Worm (Caenorhabditis elegans) whole organism, L2 larva: ENCODE measurements around the gene K03H1.12.

ENCODE experiments used
- R02D3.7 ChIP-seq: fragments of 150-350 bp; optimal IDR thresholded peaks from 2 replicates; lab custom pipeline; 2014; ENCODE audit warnings: missing biosample characterization, missing genetic modification characterization
- ZK546.5 ChIP-seq: sonication (generic microtip); optimal IDR thresholded peaks from 2 replicates; lab custom pipeline; 2017; ENCODE audit warnings: missing biosample characterization, missing genetic modification characterization
- blmp-1 ChIP-seq: sonication (generic microtip); optimal IDR thresholded peaks from 2 replicates; lab custom pipeline; 2017; ENCODE audit warnings: missing genetic modification characterization, mild to moderate bottlenecking, missing compliant biosample characterization, antibody characterized with exemption, moderate library complexity; ENCODE audit not compliant: insufficient read depth
- egl-27 ChIP-seq: sonication (generic microtip); optimal IDR thresholded peaks from 3 replicates; lab custom pipeline; 2017; ENCODE audit warnings: missing biosample characterization, missing genetic modification reagents, missing genetic modification characterization
- gmeb-1 ChIP-seq: fragments of 150-350 bp; optimal IDR thresholded peaks from 2 replicates; lab custom pipeline; 2014; ENCODE audit warnings: missing biosample characterization, missing genetic modification characterization
- lin-13 ChIP-seq: fragments of 150-350 bp; optimal IDR thresholded peaks from 2 replicates; lab custom pipeline; 2014; ENCODE audit warnings: missing biosample characterization, missing genetic modification reagents, missing genetic modification characterization
- lsy-2 ChIP-seq, 2 experiments: fragments of 150-350 bp in 1 of 2; sonication (generic microtip) in 1 of 2; optimal IDR thresholded peaks; 2 replicates each; lab custom pipeline; 2014 to 2017; ENCODE audit warnings: missing biosample characterization in 2 of 2, missing genetic modification characterization in 2 of 2
- nhr-25 ChIP-seq: fragments of 150-350 bp; sonication (generic microtip); optimal IDR thresholded peaks from 3 replicates; lab custom pipeline; 2014; ENCODE audit warnings: missing biosample characterization, missing genetic modification characterization
- sma-9 ChIP-seq, 2 experiments: fragments of 150-350 bp in 1 of 2; sonication (generic microtip) in 1 of 2; optimal IDR thresholded peaks; 2 replicates each; lab custom pipeline; 2014 to 2016; ENCODE audit warnings: missing genetic modification characterization in 2 of 2, mild to moderate bottlenecking in 1 of 2, missing biosample characterization in 1 of 2, missing compliant biosample characterization in 1 of 2, missing genetic modification reagents in 1 of 2, moderate library complexity in 1 of 2
- snpc-4 ChIP-seq: fragments of 150-350 bp; optimal IDR thresholded peaks from 2 replicates; lab custom pipeline; 2014; ENCODE audit warnings: missing biosample characterization, missing genetic modification characterization
- unc-39 ChIP-seq: fragments of 150-350 bp; optimal IDR thresholded peaks from 2 replicates; lab custom pipeline; 2014; ENCODE audit warnings: missing biosample characterization, missing genetic modification characterization
- unc-62 ChIP-seq: fragments of 150-350 bp; optimal IDR thresholded peaks from 2 replicates; lab custom pipeline; 2014; ENCODE audit warnings: missing biosample characterization, missing genetic modification reagents, missing genetic modification characterization
- ztf-11 ChIP-seq: sonication (generic microtip); optimal IDR thresholded peaks from 2 replicates; lab custom pipeline; 2017; ENCODE audit warnings: missing biosample characterization, missing genetic modification characterization

DNA sequence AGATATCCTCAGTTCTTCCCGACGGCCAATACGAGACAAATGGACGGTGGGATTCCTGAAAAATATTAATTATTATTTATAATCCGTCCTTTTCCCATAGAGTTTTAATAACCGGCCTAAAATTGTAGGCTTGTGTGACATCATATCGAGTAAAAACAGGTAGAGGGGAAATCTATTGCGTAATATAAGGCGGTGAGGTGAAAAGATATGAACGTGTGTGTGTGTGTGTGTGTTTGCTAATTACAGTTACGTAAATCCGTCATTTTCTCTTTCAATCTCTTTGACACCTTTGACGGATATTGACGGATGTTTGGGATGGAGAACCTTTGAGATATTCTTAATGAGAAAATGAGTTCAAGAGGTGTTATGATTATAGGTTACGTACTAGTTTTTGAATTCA, 24.0 kb downstream of the K03H1.12 start:
- TF ChIP-seq nhr-25 (no peak), lin-13 (GFP tag; lab: Kevin White, UChicago) (no peak), ztf-11 (tag; lab: Kevin White, UChicago) (no peak), blmp-1 (tag; lab: Kevin White, UChicago) (no peak), snpc-4 (tag; lab: Kevin White, UChicago) (no peak), ZK546.5 (tag; lab: Kevin White, UChicago) (no peak), unc-39 (tag; lab: Kevin White, UChicago) (no peak), gmeb-1 (tag; lab: Kevin White, UChicago) (no peak), sma-9 (GFP tag; optimal IDR thresholded peaks at IDR 0.05; lab: Kevin White, UChicago) (no peak), sma-9 (tag; optimal IDR thresholded peaks at IDR 0.05; lab: Kevin White, UChicago) (no peak), lsy-2 (tag; optimal IDR thresholded peaks at IDR 0.05; lab: Kevin White, UChicago) (no peak), R02D3.7 (tag; lab: Kevin White, UChicago) (no peak), egl-27 (tag; lab: Kevin White, UChicago) (no peak), unc-62 (GFP tag; lab: Kevin White, UChicago) (no peak)
